Worm (Caenorhabditis elegans) whole organism, L3 larva: ENCODE data around the gene fask-1.

Experiments used
- egl-27 ChIP-seq: sonication (generic microtip); optimal IDR thresholded peaks from 4 replicates; lab custom pipeline; 2017; ENCODE audit warnings: missing biosample characterization, missing genetic modification reagents, missing genetic modification characterization
- fkh-10 ChIP-seq: sonication (generic microtip); optimal IDR thresholded peaks from 2 replicates; lab custom pipeline; 2017; ENCODE audit warnings: missing biosample characterization, missing genetic modification reagents, missing genetic modification characterization
- fos-1 ChIP-seq: fragments of 150-350 bp; optimal IDR thresholded peaks from 2 replicates; lab custom pipeline; 2014; ENCODE audit warnings: missing biosample characterization, missing genetic modification characterization
- nhr-11 ChIP-seq: fragments of 150-350 bp; optimal IDR thresholded peaks from 2 replicates; lab custom pipeline; 2014; ENCODE audit warnings: missing biosample characterization, missing genetic modification characterization
- nhr-237 ChIP-seq: fragments of 150-350 bp; optimal IDR thresholded peaks from 2 replicates; lab custom pipeline; 2014; ENCODE audit warnings: missing biosample characterization, missing genetic modification characterization
- nhr-67 ChIP-seq: fragments of 150-350 bp; optimal IDR thresholded peaks from 2 replicates; lab custom pipeline; 2014; ENCODE audit warnings: missing biosample characterization, missing genetic modification characterization
- pqm-1 ChIP-seq: fragments of 150-350 bp; optimal IDR thresholded peaks from 2 replicates; lab custom pipeline; 2017; ENCODE audit warnings: missing biosample characterization, missing genetic modification characterization, inconsistent platforms

ce11 chrIV:13112982-13113381 lies 12.5 kb downstream of the fask-1 start, which contains the start of gene best-2:
- TF ChIP-seq fos-1 (tag; lab: Kevin White, UChicago) (no peak), nhr-11 (tag; lab: Kevin White, UChicago) (no peak), nhr-237 (no peak), nhr-67 (no peak), pqm-1 (tag; lab: Kevin White, UChicago) (no peak), egl-27 (tag; lab: Kevin White, UChicago) (no peak), fkh-10 (GFP tag; lab: Kevin White, UChicago) (no peak)
